Worm (Caenorhabditis elegans): ENCODE measurements around the gene dkc-1.

DNA sequence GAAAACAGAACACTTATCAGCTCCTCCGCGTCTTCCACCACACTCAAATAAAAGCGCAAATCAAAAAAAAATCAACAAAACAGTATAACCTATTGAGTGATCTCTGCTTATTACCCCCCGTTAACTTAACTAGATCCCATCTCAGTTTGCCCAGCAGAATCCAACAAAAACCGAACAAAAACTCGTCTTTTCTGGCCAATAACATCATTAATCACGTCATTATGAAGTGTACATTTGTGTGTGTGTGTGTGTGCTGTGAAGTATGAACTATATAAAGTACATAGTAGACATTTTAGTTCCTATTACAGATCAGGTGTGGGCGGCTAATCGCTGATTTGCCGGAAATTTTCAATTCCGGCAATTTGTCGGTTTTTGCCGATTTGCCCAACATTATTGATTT lies 30.2 kb upstream of the dkc-1 start:
- TF ChIP-seq flt-1 (GFP tag; IDR thresholded peaks at IDR 0.05) = no peak
- no peak for TF ChIP-seq med-1 (GFP tag; optimal IDR thresholded peaks at IDR 0.05; ENCODE audit: insufficient read depth)
- no peak for TF ChIP-seq ztf-29 (GFP tag; IDR thresholded peaks at IDR 0.05)
- TF ChIP-seq T22C8.4 (GFP tag; IDR thresholded peaks at IDR 0.05) = no peak
- TF ChIP-seq tab-1 (GFP tag; IDR thresholded peaks at IDR 0.05) = no peak
